Worm (Caenorhabditis elegans) whole organism, L4 larva: ENCODE measurements around the gene C49C8.3.

Experiments used
- ama-1 ChIP-seq: fragments of 150-350 bp; optimal IDR thresholded peaks from 2 replicates; lab custom pipeline; 2014; ENCODE audit warnings: inconsistent platforms, mixed read lengths
- ceh-82 ChIP-seq: sonication (generic microtip); optimal IDR thresholded peaks from 2 replicates; lab custom pipeline; 2017; ENCODE audit warnings: missing biosample characterization, missing genetic modification characterization
- egl-27 ChIP-seq: sonication (generic microtip); optimal IDR thresholded peaks from 3 replicates; lab custom pipeline; 2017; ENCODE audit warnings: missing biosample characterization, missing genetic modification reagents, missing genetic modification characterization
- fkh-10 ChIP-seq: fragments of 150-350 bp; optimal IDR thresholded peaks from 2 replicates; lab custom pipeline; 2014; ENCODE audit warnings: missing biosample characterization, missing genetic modification reagents, missing genetic modification characterization
- lsy-2 ChIP-seq, 2 experiments: fragments of 150-350 bp in 1 of 2; sonication (generic microtip) in 1 of 2; optimal IDR thresholded peaks; 2 replicates each; lab custom pipeline; 2014 to 2017; ENCODE audit warnings: missing biosample characterization in 2 of 2, missing genetic modification characterization in 2 of 2
- nhr-237 ChIP-seq: sonication (generic microtip); optimal IDR thresholded peaks from 2 replicates; lab custom pipeline; 2017; ENCODE audit warnings: missing biosample characterization, missing genetic modification characterization
- nhr-28 ChIP-seq: fragments of 150-350 bp; optimal IDR thresholded peaks from 2 replicates; lab custom pipeline; 2014; ENCODE audit warnings: missing biosample characterization, missing genetic modification characterization
- nhr-77 ChIP-seq: fragments of 150-350 bp; optimal IDR thresholded peaks from 2 replicates; lab custom pipeline; 2014; ENCODE audit warnings: missing biosample characterization, missing genetic modification characterization
- unc-130 ChIP-seq: sonication (generic microtip); optimal IDR thresholded peaks from 2 replicates; lab custom pipeline; 2016; ENCODE audit warnings: missing genetic modification reagents, missing genetic modification characterization, missing compliant biosample characterization
- vab-7 ChIP-seq: fragments of 200-800 bp; sonication (Bioruptor generic); IDR thresholded peaks from 2 replicates; pipeline ENCODE4 v1.3.6; 2022; ENCODE audit warnings: missing genetic modification reagents, missing genetic modification characterization, missing compliant biosample characterization

DNA sequence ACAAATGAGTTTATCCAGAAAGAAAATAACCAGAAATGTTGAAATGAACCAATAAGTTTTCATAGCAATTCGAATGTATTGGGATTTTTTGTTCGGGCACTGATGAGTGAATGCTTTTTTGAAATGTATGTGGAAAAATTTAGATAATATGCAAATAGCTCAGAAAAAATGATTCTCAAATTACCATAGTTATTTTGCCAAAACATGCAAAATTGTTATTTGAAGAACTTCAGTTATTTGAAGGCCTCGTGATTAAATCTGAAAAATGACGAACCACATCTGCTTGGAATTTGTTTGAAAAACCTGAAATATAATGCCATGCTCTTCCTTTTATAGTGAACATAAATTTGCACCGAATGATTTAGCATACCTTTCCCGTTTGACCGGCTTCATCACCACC lies 13.6 kb downstream of the C49C8.3 start, which contains the start of gene C49C8.6:
- TF ChIP-seq nhr-237 (tag; lab: Kevin White, UChicago) (no peak), nhr-77 (no peak), egl-27 (tag; lab: Kevin White, UChicago) (no peak), unc-130 (GFP tag; lab: Kevin White, UChicago) (no peak), ama-1 (lab: Kevin White, UChicago) (no peak), lsy-2 (tag; optimal IDR thresholded peaks at IDR 0.05; lab: Kevin White, UChicago) (no peak), fkh-10 (GFP tag; lab: Kevin White, UChicago) (no peak), nhr-28 (no peak), vab-7 (GFP tag; lab: Robert Waterston, UW) (no peak), ceh-82 (tag; lab: Kevin White, UChicago) (no peak)
